Worm (Caenorhabditis elegans) whole organism, midembryonic: Measurements from ENCODE around the gene gut-2.

Source experiments
- cog-1 ChIP-seq: sonication (generic microtip); optimal IDR thresholded peaks from 2 replicates; lab custom pipeline; 2016; ENCODE audit warnings: missing genetic modification characterization, missing compliant biosample characterization
- flt-1 ChIP-seq: fragments of 200-800 bp; sonication (Bioruptor generic); IDR thresholded peaks from 2 replicates; pipeline ENCODE4 v1.3.6; 2022; ENCODE audit warnings: missing genetic modification characterization, missing compliant biosample characterization
- klf-2 ChIP-seq: fragments of 200-800 bp; sonication (Bioruptor generic); conservative IDR thresholded peaks from 2 replicates; pipeline ENCODE4 v1.3.6; 2022; ENCODE audit warnings: missing genetic modification reagents, missing genetic modification characterization, missing compliant biosample characterization
- med-1 ChIP-seq: sonication (generic microtip); optimal IDR thresholded peaks from 2 replicates; lab custom pipeline; 2017; ENCODE audit warnings: missing genetic modification characterization, mild to moderate bottlenecking, missing compliant biosample characterization, antibody characterized with exemption, missing genetic modification reagents; ENCODE audit not compliant: insufficient read depth
- tab-1 ChIP-seq: fragments of 200-800 bp; sonication (Bioruptor generic); IDR thresholded peaks from 2 replicates; pipeline ENCODE4 v1.3.6; 2022; ENCODE audit warnings: missing genetic modification characterization, missing compliant biosample characterization
- ztf-23 ChIP-seq: fragments of 200-800 bp; sonication (Bioruptor generic); IDR thresholded peaks from 2 replicates; pipeline ENCODE4 v1.3.6; 2022; ENCODE audit warnings: missing genetic modification reagents, missing genetic modification characterization, missing compliant biosample characterization
- ztf-29 ChIP-seq: fragments of 200-800 bp; sonication (Bioruptor generic); IDR thresholded peaks from 2 replicates; pipeline ENCODE4 v1.3.6; 2022; ENCODE audit warnings: missing genetic modification reagents, missing genetic modification characterization, missing compliant biosample characterization

DNA sequence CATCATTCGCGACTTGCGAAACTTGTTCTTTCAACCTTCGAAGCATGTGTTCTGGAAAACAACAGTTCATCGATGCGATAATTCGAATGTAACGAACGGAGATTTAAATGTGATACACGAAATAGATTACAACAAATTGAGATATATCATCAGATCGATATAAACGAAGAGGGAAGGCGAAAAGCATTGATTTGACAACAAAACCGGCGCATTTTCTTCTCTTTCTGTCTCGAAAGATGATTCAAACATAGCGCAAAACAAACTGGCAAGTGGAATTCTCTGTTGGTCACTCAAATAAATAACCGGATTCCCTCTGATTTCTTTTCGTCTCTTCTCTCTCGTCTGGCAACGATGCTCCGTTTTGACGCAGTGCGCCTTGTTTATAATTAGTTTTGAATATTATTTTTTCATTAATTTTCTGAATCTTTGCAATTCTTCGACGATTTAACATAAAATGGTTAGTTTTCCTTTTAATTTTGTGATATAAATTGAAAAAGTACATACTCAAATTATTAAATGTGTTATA is at the start of gene gut-2, which contains the start of gene eea-1:
- TF ChIP-seq ztf-23 (GFP tag; lab: Robert Waterston, UW) (no peak), cog-1 (tag; lab: Kevin White, UChicago) (no peak), ztf-29 (GFP tag; lab: Robert Waterston, UW) (no peak), klf-2 (no peak), med-1 (GFP tag; lab: Kevin White, UChicago) (no peak), flt-1 (GFP tag; lab: Robert Waterston, UW) (no peak), tab-1 (GFP tag; lab: Robert Waterston, UW) (no peak)
